Fruit fly (Drosophila melanogaster) whole organism, prepupa: ENCODE results near the gene CG18810.

Experiments
- CG6163 ChIP-seq: fragments of 200-800 bp; sonication (Bioruptor generic); IDR thresholded peaks from 3 replicates; pipeline ENCODE4 v1.3.6; 2022; ENCODE audit warnings: missing biosample characterization, missing genetic modification characterization
- OdsH ChIP-seq: fragments of 200-800 bp; sonication (Bioruptor generic); optimal IDR thresholded peaks from 3 replicates; lab custom pipeline; 2016; ENCODE audit warnings: missing biosample characterization, missing genetic modification characterization
- Sox102F ChIP-seq: fragments of 200-800 bp; sonication (Bioruptor generic); optimal IDR thresholded peaks from 2 replicates; lab custom pipeline; 2016; ENCODE audit warnings: missing biosample characterization, mild to moderate bottlenecking, missing genetic modification characterization
- Sox15 ChIP-seq: fragments of 200-800 bp; sonication (Bioruptor generic); optimal IDR thresholded peaks from 3 replicates; lab custom pipeline; 2016; ENCODE audit warnings: missing biosample characterization, missing genetic modification characterization
- achi ChIP-seq: fragments of 200-800 bp; sonication (Bioruptor generic); optimal IDR thresholded peaks from 3 replicates; lab custom pipeline; 2016; ENCODE audit warnings: missing biosample characterization, missing genetic modification characterization

DNA sequence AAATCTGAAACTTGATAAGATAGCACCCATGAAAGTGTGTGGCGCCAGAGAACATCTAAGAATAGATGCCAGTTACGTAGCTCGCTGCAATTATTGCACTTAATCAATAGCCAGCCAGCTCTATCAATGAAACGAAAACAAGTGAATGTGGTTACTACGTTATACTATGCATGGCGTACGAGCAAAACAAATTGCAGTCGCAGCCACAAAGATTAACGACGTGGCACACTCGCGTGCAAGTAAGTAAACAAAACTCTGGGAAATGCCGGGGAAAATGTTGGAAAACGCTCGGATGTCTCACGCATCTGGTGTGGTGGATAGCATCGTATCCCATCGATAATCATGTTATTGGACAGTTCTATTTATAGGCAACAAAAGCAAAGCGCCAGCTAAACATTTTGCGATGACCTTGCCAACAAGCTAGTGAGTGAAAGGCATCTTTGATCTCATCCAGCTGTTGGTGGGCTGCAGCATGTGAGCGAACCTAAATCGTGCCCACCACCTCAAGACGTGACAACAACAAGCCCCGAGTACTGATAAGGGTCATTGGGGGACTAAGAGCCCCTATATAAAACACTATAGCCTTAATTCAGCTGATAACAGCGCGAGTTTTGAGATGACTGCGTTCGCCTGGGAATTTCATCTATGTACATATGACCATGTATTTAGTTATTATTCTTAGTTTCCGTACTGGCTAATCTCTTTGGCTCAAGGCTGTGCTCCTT lies 25.2 kb downstream of the CG18810 start:
- TF ChIP-seq Sox102F (GFP tag; lab: Kevin White, UChicago) (no peak), CG6163 (GFP tag; lab: Robert Waterston, UW) (no peak), Sox15 (GFP tag; lab: Kevin White, UChicago) (no peak), OdsH (GFP tag; lab: Kevin White, UChicago) (no peak), achi (no peak)
